Worm (Caenorhabditis elegans) whole organism, L2 larva: Measurements from ENCODE around the gene unc-41.

ENCODE experiments used
- C34F6.9 ChIP-seq: fragments of 150-350 bp; optimal IDR thresholded peaks from 2 replicates; lab custom pipeline; 2014; ENCODE audit warnings: missing biosample characterization, missing genetic modification characterization
- F13H6.1 ChIP-seq: sonication (generic microtip); optimal IDR thresholded peaks from 2 replicates; lab custom pipeline; 2016; ENCODE audit warnings: missing genetic modification characterization, missing compliant biosample characterization
- R02D3.7 ChIP-seq: fragments of 150-350 bp; optimal IDR thresholded peaks from 2 replicates; lab custom pipeline; 2014; ENCODE audit warnings: missing biosample characterization, missing genetic modification characterization
- Y55F3AM.14 ChIP-seq: fragments of 200-800 bp; sonication (Bioruptor generic); optimal IDR thresholded peaks from 2 replicates; lab custom pipeline; 2018; ENCODE audit warnings: mild to moderate bottlenecking, missing genetic modification characterization, missing compliant biosample characterization
- ZK546.5 ChIP-seq: sonication (generic microtip); optimal IDR thresholded peaks from 2 replicates; lab custom pipeline; 2017; ENCODE audit warnings: missing biosample characterization, missing genetic modification characterization
- alr-1 ChIP-seq: fragments of 150-350 bp; optimal IDR thresholded peaks from 2 replicates; lab custom pipeline; 2014; ENCODE audit warnings: missing biosample characterization, missing genetic modification characterization
- aly-2 ChIP-seq: fragments of 150-350 bp; optimal IDR thresholded peaks from 2 replicates; lab custom pipeline; 2014; ENCODE audit warnings: missing biosample characterization, missing genetic modification characterization
- ama-1 ChIP-seq: fragments of 150-350 bp; optimal IDR thresholded peaks from 2 replicates; lab custom pipeline; 2018; ENCODE audit warnings: inconsistent platforms
- blmp-1 ChIP-seq: sonication (generic microtip); optimal IDR thresholded peaks from 2 replicates; lab custom pipeline; 2017; ENCODE audit warnings: missing genetic modification characterization, mild to moderate bottlenecking, missing compliant biosample characterization, antibody characterized with exemption, moderate library complexity; ENCODE audit not compliant: insufficient read depth
- ceh-16 ChIP-seq: fragments of 150-350 bp; optimal IDR thresholded peaks from 2 replicates; lab custom pipeline; 2014; ENCODE audit warnings: missing biosample characterization, missing genetic modification characterization
- ceh-82 ChIP-seq: fragments of 150-350 bp; optimal IDR thresholded peaks from 2 replicates; lab custom pipeline; 2014; ENCODE audit warnings: missing biosample characterization, missing genetic modification characterization
- crh-2 ChIP-seq: sonication (generic microtip); optimal IDR thresholded peaks from 2 replicates; lab custom pipeline; 2017; ENCODE audit warnings: missing biosample characterization, missing genetic modification characterization
- dmd-4 ChIP-seq: sonication (generic microtip); optimal IDR thresholded peaks from 2 replicates; lab custom pipeline; 2017; ENCODE audit warnings: missing biosample characterization, missing genetic modification characterization
- elt-1 ChIP-seq: fragments of 150-350 bp; optimal IDR thresholded peaks from 2 replicates; lab custom pipeline; 2014; ENCODE audit warnings: missing biosample characterization, missing genetic modification characterization
- elt-3 ChIP-seq: sonication (generic microtip); optimal IDR thresholded peaks from 2 replicates; lab custom pipeline; 2017; ENCODE audit warnings: missing biosample characterization, missing genetic modification characterization
- fos-1 ChIP-seq: fragments of 150-350 bp; optimal IDR thresholded peaks from 2 replicates; lab custom pipeline; 2014; ENCODE audit warnings: missing biosample characterization, missing genetic modification characterization
- gmeb-1 ChIP-seq: fragments of 150-350 bp; optimal IDR thresholded peaks from 2 replicates; lab custom pipeline; 2014; ENCODE audit warnings: missing biosample characterization, missing genetic modification characterization
- lin-11 ChIP-seq: fragments of 150-350 bp; sonication (generic microtip); optimal IDR thresholded peaks from 2 replicates; lab custom pipeline; 2014; ENCODE audit warnings: missing biosample characterization, missing genetic modification characterization, inconsistent platforms, mixed read lengths
- lin-39 ChIP-seq: fragments of 150-350 bp; optimal IDR thresholded peaks from 2 replicates; lab custom pipeline; 2014; ENCODE audit warnings: missing biosample characterization, missing genetic modification reagents, missing genetic modification characterization
- lsy-2 ChIP-seq, 2 experiments: fragments of 150-350 bp in 1 of 2; sonication (generic microtip) in 1 of 2; optimal IDR thresholded peaks; 2 replicates each; lab custom pipeline; 2014 to 2017; ENCODE audit warnings: missing biosample characterization in 2 of 2, missing genetic modification characterization in 2 of 2
- mab-5 ChIP-seq: fragments of 150-350 bp; optimal IDR thresholded peaks from 2 replicates; lab custom pipeline; 2014; ENCODE audit warnings: missing biosample characterization, missing genetic modification characterization
- mbf-1 ChIP-seq: sonication (generic microtip); optimal IDR thresholded peaks from 2 replicates; lab custom pipeline; 2017; ENCODE audit warnings: missing biosample characterization, missing genetic modification characterization
- mdl-1 ChIP-seq, 2 experiments: fragments of 150-350 bp in 1 of 2; sonication (generic microtip) in 1 of 2; optimal IDR thresholded peaks; 2 replicates each; lab custom pipeline; 2017; ENCODE audit warnings: missing biosample characterization in 2 of 2, missing genetic modification characterization in 2 of 2
- nhr-10 ChIP-seq: sonication (generic microtip); optimal IDR thresholded peaks from 2 replicates; lab custom pipeline; 2017; ENCODE audit warnings: missing biosample characterization, missing genetic modification characterization
- nhr-11 ChIP-seq: fragments of 150-350 bp; optimal IDR thresholded peaks from 2 replicates; lab custom pipeline; 2014; ENCODE audit warnings: missing biosample characterization, missing genetic modification characterization
- nhr-12 ChIP-seq: fragments of 150-350 bp; optimal IDR thresholded peaks from 2 replicates; lab custom pipeline; 2014; ENCODE audit warnings: missing biosample characterization, missing genetic modification characterization
- nhr-129 ChIP-seq: fragments of 150-350 bp; optimal IDR thresholded peaks from 2 replicates; lab custom pipeline; 2014; ENCODE audit warnings: missing biosample characterization, missing genetic modification characterization
- nhr-21 ChIP-seq: fragments of 150-350 bp; optimal IDR thresholded peaks from 2 replicates; lab custom pipeline; 2014; ENCODE audit warnings: missing biosample characterization, missing genetic modification characterization
- nhr-23 ChIP-seq: fragments of 150-350 bp; optimal IDR thresholded peaks from 2 replicates; lab custom pipeline; 2014; ENCODE audit warnings: missing biosample characterization, missing genetic modification reagents, missing genetic modification characterization
- nhr-237 ChIP-seq: fragments of 150-350 bp; optimal IDR thresholded peaks from 2 replicates; lab custom pipeline; 2014; ENCODE audit warnings: missing biosample characterization, missing genetic modification characterization
- nhr-25 ChIP-seq: fragments of 150-350 bp; sonication (generic microtip); optimal IDR thresholded peaks from 3 replicates; lab custom pipeline; 2014; ENCODE audit warnings: missing biosample characterization, missing genetic modification characterization
- nhr-6 ChIP-seq: fragments of 150-350 bp; optimal IDR thresholded peaks from 2 replicates; lab custom pipeline; 2014; ENCODE audit warnings: missing biosample characterization, missing genetic modification characterization
- nhr-77 ChIP-seq: fragments of 150-350 bp; optimal IDR thresholded peaks from 2 replicates; lab custom pipeline; 2014; ENCODE audit warnings: missing biosample characterization, missing genetic modification characterization
- peb-1 ChIP-seq: fragments of 150-350 bp; optimal IDR thresholded peaks from 2 replicates; lab custom pipeline; 2014; ENCODE audit warnings: missing biosample characterization, missing genetic modification characterization
- sem-4 ChIP-seq: fragments of 150-350 bp; optimal IDR thresholded peaks from 2 replicates; lab custom pipeline; 2014; ENCODE audit warnings: missing biosample characterization, missing genetic modification reagents, missing genetic modification characterization
- skn-1 ChIP-seq: sonication (generic microtip); optimal IDR thresholded peaks from 2 replicates; lab custom pipeline; 2017; ENCODE audit warnings: missing biosample characterization, missing genetic modification characterization
- sma-3 ChIP-seq: sonication (generic microtip); optimal IDR thresholded peaks from 2 replicates; lab custom pipeline; 2016; ENCODE audit warnings: missing genetic modification reagents, missing genetic modification characterization, missing compliant biosample characterization
- sma-9 ChIP-seq, 2 experiments: fragments of 150-350 bp in 1 of 2; sonication (generic microtip) in 1 of 2; optimal IDR thresholded peaks; 2 replicates each; lab custom pipeline; 2014 to 2016; ENCODE audit warnings: missing genetic modification characterization in 2 of 2, mild to moderate bottlenecking in 1 of 2, missing biosample characterization in 1 of 2, missing compliant biosample characterization in 1 of 2, missing genetic modification reagents in 1 of 2, moderate library complexity in 1 of 2
- snpc-4 ChIP-seq: fragments of 150-350 bp; optimal IDR thresholded peaks from 2 replicates; lab custom pipeline; 2014; ENCODE audit warnings: missing biosample characterization, missing genetic modification characterization
- unc-39 ChIP-seq: fragments of 150-350 bp; optimal IDR thresholded peaks from 2 replicates; lab custom pipeline; 2014; ENCODE audit warnings: missing biosample characterization, missing genetic modification characterization
- unc-55 ChIP-seq: fragments of 150-350 bp; sonication (generic microtip); optimal IDR thresholded peaks from 3 replicates; lab custom pipeline; 2014; ENCODE audit warnings: missing biosample characterization, missing genetic modification reagents, missing genetic modification characterization
- unc-62 ChIP-seq: fragments of 150-350 bp; optimal IDR thresholded peaks from 2 replicates; lab custom pipeline; 2014; ENCODE audit warnings: missing biosample characterization, missing genetic modification reagents, missing genetic modification characterization
- zag-1 ChIP-seq: fragments of 150-350 bp; optimal IDR thresholded peaks from 2 replicates; lab custom pipeline; 2014; ENCODE audit warnings: missing biosample characterization, missing genetic modification characterization
- ztf-1 ChIP-seq: fragments of 200-800 bp; sonication (Bioruptor generic); conservative IDR thresholded peaks from 2 replicates; pipeline ENCODE4 v1.3.6; 2022; ENCODE audit warnings: missing genetic modification characterization, missing compliant biosample characterization
- ztf-11 ChIP-seq: sonication (generic microtip); optimal IDR thresholded peaks from 2 replicates; lab custom pipeline; 2017; ENCODE audit warnings: missing biosample characterization, missing genetic modification characterization
- ztf-4 ChIP-seq: fragments of 150-350 bp; optimal IDR thresholded peaks from 2 replicates; lab custom pipeline; 2014; ENCODE audit warnings: missing biosample characterization, missing genetic modification characterization

Gene unc-41

ce11 chrV:9978425-9978824, 2.4 kb upstream of the unc-41 start (continued):
- TF ChIP-seq peb-1 = no peak

ce11 chrV:9977211-9977610, 1.2 kb upstream of the unc-41 start:
- no peak for TF ChIP-seq R02D3.7 (tag; lab: Kevin White, UChicago)
- TF ChIP-seq nhr-10 (tag; lab: Kevin White, UChicago) = no peak
- TF ChIP-seq unc-62 (GFP tag; lab: Kevin White, UChicago) = no peak
- no peak for TF ChIP-seq ceh-16 (tag; lab: Kevin White, UChicago)
- no peak for TF ChIP-seq nhr-6
- no peak for TF ChIP-seq mbf-1 (tag; lab: Kevin White, UChicago)
- TF ChIP-seq unc-55 (GFP tag; lab: Kevin White, UChicago) = no peak
- no peak for TF ChIP-seq snpc-4

ce11 chrV:9974264-9974663, 1.8 kb downstream of the unc-41 start:
- peak in 1 of 2 experiments; percentile 17 for TF ChIP-seq lsy-2 (tag; optimal IDR thresholded peaks at IDR 0.05; lab: Kevin White, UChicago)
- TF ChIP-seq unc-55 (GFP tag; lab: Kevin White, UChicago) = peak; percentile 58
- no peak for TF ChIP-seq peb-1
- TF ChIP-seq fos-1 (tag; lab: Kevin White, UChicago) = peak; percentile 5
- no peak for TF ChIP-seq alr-1 (tag; lab: Kevin White, UChicago)
- peak; percentile 23 for TF ChIP-seq zag-1
- peak; percentile 52 for TF ChIP-seq C34F6.9 (tag; lab: Kevin White, UChicago)
- TF ChIP-seq ztf-4 (tag; lab: Kevin White, UChicago) = no peak
- TF ChIP-seq skn-1 = no peak
- peak; percentile 39 for TF ChIP-seq nhr-129 (tag; lab: Kevin White, UChicago)

ce11 chrV:9970119-9970518, 5.9 kb downstream of the unc-41 start:
- TF ChIP-seq sma-3 (GFP tag; lab: Kevin White, UChicago) (peak; percentile 51), zag-1 (peak; percentile 52), fos-1 (tag; lab: Kevin White, UChicago) (peak; percentile 32), sma-9 (GFP tag; optimal IDR thresholded peaks at IDR 0.05; lab: Kevin White, UChicago) (peak; percentile 80), sma-9 (tag; optimal IDR thresholded peaks at IDR 0.05; lab: Kevin White, UChicago) (no peak), unc-55 (GFP tag; lab: Kevin White, UChicago) (peak; percentile 83), lin-39 (tag; lab: Kevin White, UChicago) (no peak), nhr-11 (tag; lab: Kevin White, UChicago) (peak; percentile 38), Y55F3AM.14 (GFP tag; lab: Kevin White, UChicago) (peak; percentile 53), R02D3.7 (tag; lab: Kevin White, UChicago) (no peak), unc-39 (no peak), ceh-82 (tag; lab: Kevin White, UChicago) (no peak), alr-1 (tag; lab: Kevin White, UChicago) (no peak), skn-1 (no peak), ztf-4 (tag; lab: Kevin White, UChicago) (peak; percentile 40), ztf-11 (tag; lab: Kevin White, UChicago) (peak; percentile 24), crh-2 (tag; lab: Kevin White, UChicago) (peak; percentile 61), blmp-1 (tag; lab: Kevin White, UChicago) (no peak), nhr-10 (tag; lab: Kevin White, UChicago) (no peak), nhr-25 (no peak), lsy-2 (tag; optimal IDR thresholded peaks at IDR 0.05; lab: Kevin White, UChicago) (peak; percentile 55 to 58), ztf-1 (GFP tag; lab: Robert Waterston, UW) (no peak), nhr-12 (no peak), C34F6.9 (tag; lab: Kevin White, UChicago) (peak; percentile 41), nhr-6 (peak; percentile 28), lin-11 (tag; lab: Kevin White, UChicago) (peak; percentile 34), sem-4 (tag; lab: Kevin White, UChicago) (peak; percentile 6), ama-1 (lab: Kevin White, UChicago) (no peak), gmeb-1 (tag; lab: Kevin White, UChicago) (no peak), ZK546.5 (tag; lab: Kevin White, UChicago) (no peak), unc-62 (GFP tag; lab: Kevin White, UChicago) (no peak), dmd-4 (tag; lab: Kevin White, UChicago) (no peak), nhr-23 (tag; lab: Kevin White, UChicago) (no peak), nhr-21 (tag; lab: Kevin White, UChicago) (peak; percentile 25), ceh-16 (tag; lab: Kevin White, UChicago) (peak; percentile 12), nhr-237 (tag; lab: Kevin White, UChicago) (no peak), mdl-1 (tag; optimal IDR thresholded peaks at IDR 0.05; lab: Kevin White, UChicago) (peak in 1 of 2 experiments; percentile 10), elt-3 (tag; lab: Kevin White, UChicago) (no peak), elt-1 (no peak), mab-5 (tag; lab: Kevin White, UChicago) (peak; percentile 75), F13H6.1 (tag; lab: Kevin White, UChicago) (peak; percentile 77), nhr-129 (tag; lab: Kevin White, UChicago) (peak; percentile 81), aly-2 (tag; lab: Kevin White, UChicago) (no peak), nhr-77 (tag; lab: Kevin White, UChicago) (no peak), snpc-4 (peak; percentile 30), peb-1 (no peak)
